Worm (Caenorhabditis elegans): Measurements from ENCODE around the gene chil-11.

chil-11 gene

DNA sequence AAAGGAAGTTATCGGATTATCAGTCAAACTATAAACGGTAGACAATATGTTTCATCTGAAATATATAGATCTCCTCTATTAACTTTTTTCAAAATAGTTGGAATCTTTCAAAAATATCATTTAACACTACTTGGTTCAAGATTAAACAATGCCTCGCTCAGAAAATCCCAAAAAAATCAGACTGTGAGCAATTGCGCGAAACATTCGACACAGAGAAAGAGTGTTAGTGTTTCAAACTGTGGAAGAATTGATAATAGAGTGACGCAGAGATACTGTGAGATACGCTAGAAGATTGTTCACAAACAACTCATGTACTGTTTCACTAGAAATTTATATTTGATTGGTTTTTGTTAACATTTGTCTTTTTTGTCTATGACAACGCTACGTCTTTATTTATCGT, at the start of gene chil-11:
chil-11 (plus strand) TSS at position 301 of the 400 bp plus-strand sequence.
- TF ChIP-seq hmg-4 (GFP tag; optimal IDR thresholded peaks at IDR 0.05) (no peak), ceh-36 (tag; optimal IDR thresholded peaks at IDR 0.05) (no peak), scrt-1 (GFP tag; IDR thresholded peaks at IDR 0.05) (no peak), B0310.2 (tag; optimal IDR thresholded peaks at IDR 0.05) (no peak), ets-7 (tag; optimal IDR thresholded peaks at IDR 0.05) (no peak), aly-1 (tag; optimal IDR thresholded peaks at IDR 0.05) (no peak), hnd-1 (tag; optimal IDR thresholded peaks at IDR 0.05) (no peak), tbx-37 (GFP tag; conservative IDR thresholded peaks at IDR 0.05) (no peak), hmbx-1 (tag; optimal IDR thresholded peaks at IDR 0.05) (no peak), ama-1 (optimal IDR thresholded peaks at IDR 0.05) (no peak)

DNA sequence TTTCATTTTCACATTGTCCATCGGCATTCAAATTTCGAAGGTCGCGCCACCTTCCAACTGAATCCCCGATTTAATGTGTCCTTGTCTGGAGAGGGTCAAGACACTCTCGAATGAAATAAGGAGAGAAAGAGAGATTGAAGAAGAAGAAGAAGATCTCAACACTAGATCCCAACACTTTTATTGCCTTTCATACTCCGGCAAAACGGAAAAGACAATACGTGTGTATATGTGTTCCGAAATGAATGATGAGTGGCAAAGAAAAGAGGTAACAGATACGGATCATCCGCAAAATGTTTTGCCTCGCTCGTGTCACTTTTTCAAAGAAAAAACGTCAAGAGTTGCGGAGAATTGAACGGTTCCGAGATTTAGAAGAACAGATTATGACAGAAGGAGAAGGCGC, 40.8 kb upstream of the chil-11 start:
- TF ChIP-seq hmg-4 (GFP tag; optimal IDR thresholded peaks at IDR 0.05) (no peak), sea-1 (GFP tag; conservative IDR thresholded peaks at IDR 0.05) (no peak), scrt-1 (GFP tag; IDR thresholded peaks at IDR 0.05) (no peak)

DNA sequence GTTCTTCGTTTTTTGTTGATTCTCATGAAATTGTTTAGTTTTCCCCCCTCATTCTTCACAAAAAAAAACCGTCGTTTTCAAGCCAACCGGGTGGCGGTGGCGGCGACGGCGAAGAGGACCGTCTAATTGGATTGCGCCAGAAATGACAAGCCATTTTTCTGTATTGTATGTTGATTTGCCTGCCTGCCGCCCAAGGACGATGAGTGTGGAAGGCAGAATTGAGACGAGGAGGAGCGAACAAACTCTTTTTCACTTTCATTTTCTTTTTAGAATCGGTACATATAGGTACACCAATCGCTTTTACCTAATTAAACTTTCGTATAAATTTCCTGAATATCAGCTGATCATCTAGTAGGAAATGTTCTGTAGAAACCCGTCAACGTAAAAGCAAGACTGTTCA, 39.5 kb upstream of the chil-11 start:
- TF ChIP-seq tbx-37 (GFP tag; conservative IDR thresholded peaks at IDR 0.05) (no peak), ceh-36 (tag; optimal IDR thresholded peaks at IDR 0.05) (no peak), B0310.2 (tag; optimal IDR thresholded peaks at IDR 0.05) (no peak), F13C5.2 (tag; optimal IDR thresholded peaks at IDR 0.05) (no peak), scrt-1 (GFP tag; IDR thresholded peaks at IDR 0.05) (no peak), tra-4 (tag; optimal IDR thresholded peaks at IDR 0.05) (no peak), ets-7 (tag; optimal IDR thresholded peaks at IDR 0.05) (no peak), ceh-13 (GFP tag; optimal IDR thresholded peaks at IDR 0.05) (no peak), hmbx-1 (tag; optimal IDR thresholded peaks at IDR 0.05) (no peak), ama-1 (optimal IDR thresholded peaks at IDR 0.05) (no peak), aly-1 (tag; optimal IDR thresholded peaks at IDR 0.05) (no peak), hnd-1 (tag; optimal IDR thresholded peaks at IDR 0.05) (no peak), tbx-11 (GFP tag; IDR thresholded peaks at IDR 0.05) (no peak), sea-1 (GFP tag; conservative IDR thresholded peaks at IDR 0.05) (no peak), pes-1 (GFP tag; IDR thresholded peaks at IDR 0.05) (no peak), hmg-4 (GFP tag; optimal IDR thresholded peaks at IDR 0.05) (no peak), flt-1 (GFP tag; IDR thresholded peaks at IDR 0.05) (no peak)

DNA sequence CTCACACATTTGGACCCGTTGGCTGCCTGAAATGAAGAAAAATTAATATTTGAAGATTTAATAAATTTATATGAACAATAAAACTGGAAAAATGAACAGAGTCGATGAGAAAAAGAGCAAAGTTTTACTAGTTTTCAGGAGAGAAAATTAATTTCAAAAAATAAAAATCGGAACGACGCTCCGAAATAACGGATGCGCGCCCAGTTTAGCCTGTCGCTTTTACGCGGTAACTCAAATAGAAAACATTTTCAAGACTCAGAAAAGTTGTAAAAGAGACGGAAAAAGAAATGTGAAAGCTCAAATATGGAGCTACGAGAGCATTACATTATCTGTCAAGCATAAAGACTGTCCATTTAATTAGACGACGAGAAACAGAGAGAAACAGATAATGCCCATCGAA, 37.7 kb upstream of the chil-11 start, which contains the start of the genes C55C3.73 and perm-5:
C55C3.73 (minus strand) TSS at position 9 of the 400 bp plus-strand sequence.
perm-5 (minus strand) TSS at position 26 of the 400 bp plus-strand sequence.
- TF ChIP-seq tbx-11 (GFP tag; IDR thresholded peaks at IDR 0.05) (no peak), B0310.2 (tag; optimal IDR thresholded peaks at IDR 0.05) (no peak)

DNA sequence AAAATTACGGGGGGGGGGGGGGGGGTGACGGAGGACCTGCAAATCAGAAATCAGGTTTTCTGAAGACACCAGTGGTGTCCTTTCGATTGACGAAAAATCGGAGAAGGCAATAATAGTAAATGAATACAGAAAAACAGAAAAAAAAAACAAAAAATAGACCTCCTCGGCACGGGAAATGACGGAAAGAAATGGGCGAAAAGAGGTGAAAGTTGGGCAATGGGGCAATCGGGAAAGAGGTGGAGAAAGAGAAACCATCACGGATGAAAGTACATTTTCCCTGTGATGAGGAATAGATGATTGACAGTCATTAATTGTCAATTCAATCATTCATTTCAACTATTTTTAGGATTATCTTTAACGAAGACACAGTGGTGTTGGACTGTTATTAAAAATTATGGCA, 37.2 kb upstream of the chil-11 start:
- TF ChIP-seq tra-4 (tag; optimal IDR thresholded peaks at IDR 0.05) (no peak), tbx-11 (GFP tag; IDR thresholded peaks at IDR 0.05) (no peak), hmg-4 (GFP tag; optimal IDR thresholded peaks at IDR 0.05) (no peak), aly-1 (tag; optimal IDR thresholded peaks at IDR 0.05) (no peak)

DNA sequence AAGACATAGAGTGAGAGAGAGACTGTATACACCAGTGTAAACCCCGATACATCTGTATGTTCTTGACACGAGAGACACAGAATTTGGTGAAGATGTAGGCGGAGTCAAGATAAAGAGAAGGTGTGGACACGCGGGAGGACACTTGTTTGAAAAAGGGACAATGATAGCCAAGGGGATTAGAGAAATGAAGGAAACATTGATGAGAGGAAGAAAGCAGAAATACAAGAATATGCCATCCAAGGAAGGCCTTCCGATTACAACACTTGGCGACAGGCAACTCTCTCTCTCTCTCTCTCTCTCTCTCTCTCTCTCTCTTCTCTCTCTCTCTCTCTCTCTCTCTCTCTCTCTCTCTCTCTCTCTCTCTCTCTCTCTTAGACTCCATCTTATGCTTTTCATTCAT, 34.5 kb upstream of the chil-11 start:
- TF ChIP-seq ama-1 (optimal IDR thresholded peaks at IDR 0.05) (no peak), hmbx-1 (tag; optimal IDR thresholded peaks at IDR 0.05) (no peak), B0310.2 (tag; optimal IDR thresholded peaks at IDR 0.05) (no peak), pes-1 (GFP tag; IDR thresholded peaks at IDR 0.05) (no peak), tbx-37 (GFP tag; conservative IDR thresholded peaks at IDR 0.05) (no peak), scrt-1 (GFP tag; IDR thresholded peaks at IDR 0.05) (no peak), flt-1 (GFP tag; IDR thresholded peaks at IDR 0.05) (no peak), hnd-1 (tag; optimal IDR thresholded peaks at IDR 0.05) (no peak), tbx-11 (GFP tag; IDR thresholded peaks at IDR 0.05) (no peak), ceh-36 (tag; optimal IDR thresholded peaks at IDR 0.05) (no peak), aly-1 (tag; optimal IDR thresholded peaks at IDR 0.05) (no peak), ceh-13 (GFP tag; optimal IDR thresholded peaks at IDR 0.05) (no peak), tra-4 (tag; optimal IDR thresholded peaks at IDR 0.05) (no peak), ets-7 (tag; optimal IDR thresholded peaks at IDR 0.05) (no peak), hmg-4 (GFP tag; optimal IDR thresholded peaks at IDR 0.05) (no peak)

DNA sequence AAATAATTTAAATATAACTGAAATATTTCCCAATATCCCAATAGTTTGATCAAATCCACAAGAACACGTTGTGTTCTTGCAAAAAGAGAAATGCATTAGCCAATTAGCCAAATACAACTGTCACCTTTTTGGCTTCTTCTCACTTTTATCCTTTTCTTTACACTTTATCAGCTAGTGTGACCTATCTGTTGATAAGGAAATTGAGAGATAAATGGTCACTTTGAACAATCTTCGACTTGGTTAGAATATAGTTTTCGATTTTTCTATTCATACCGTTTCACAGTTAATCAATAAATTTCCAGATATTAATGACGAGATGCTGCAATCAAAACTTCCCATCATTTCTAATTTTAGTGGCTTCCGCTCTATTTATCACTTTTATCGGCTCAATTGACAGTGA, 32.3 kb upstream of the chil-11 start, which contains the start of gene C55C3.1:
C55C3.1 (plus strand) TSS at position 301 of the 400 bp plus-strand sequence.
- TF ChIP-seq ceh-13 (GFP tag; optimal IDR thresholded peaks at IDR 0.05) = no peak

DNA sequence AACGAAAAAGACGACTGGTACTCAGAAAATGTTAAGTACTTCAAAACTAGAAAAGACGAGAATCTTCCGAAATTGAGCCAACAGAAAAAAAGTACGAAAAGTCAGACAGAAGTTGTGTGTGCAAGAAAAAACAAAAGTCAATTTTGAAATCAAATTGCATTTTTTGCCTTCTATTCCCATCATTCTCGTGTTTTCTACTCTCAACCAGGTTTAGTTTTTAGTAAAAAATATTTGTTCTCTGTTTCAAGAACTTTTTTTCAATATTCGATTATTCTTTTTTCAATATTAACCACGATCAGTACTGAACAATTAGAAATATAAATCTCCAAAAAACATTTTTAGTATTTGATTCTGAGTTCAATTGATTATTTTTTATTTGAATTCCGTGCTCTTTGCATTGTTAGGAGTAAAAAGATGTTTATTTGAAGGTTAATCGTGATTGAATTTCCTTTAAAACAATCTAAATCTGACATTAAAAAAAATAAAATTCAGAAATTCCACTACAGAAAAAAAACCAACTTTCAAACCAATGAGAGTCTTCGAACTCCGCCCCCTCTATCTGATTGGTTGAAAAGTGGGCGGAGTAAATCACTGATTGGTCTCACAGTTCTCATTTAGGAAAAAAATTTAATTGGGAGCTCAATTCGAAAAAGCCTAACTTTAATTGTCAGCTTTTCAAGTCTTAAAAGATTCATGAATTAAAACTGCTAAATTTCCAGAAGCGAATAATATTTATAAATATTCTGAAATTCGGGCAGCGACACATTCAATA, 25.6 kb upstream of the chil-11 start:
- no peak for TF ChIP-seq hmg-4 (GFP tag; optimal IDR thresholded peaks at IDR 0.05)
- no peak for TF ChIP-seq scrt-1 (GFP tag; IDR thresholded peaks at IDR 0.05)
- no peak for TF ChIP-seq tbx-11 (GFP tag; IDR thresholded peaks at IDR 0.05)
- no peak for TF ChIP-seq F13C5.2 (tag; optimal IDR thresholded peaks at IDR 0.05)
- TF ChIP-seq tra-4 (tag; optimal IDR thresholded peaks at IDR 0.05) = no peak

DNA sequence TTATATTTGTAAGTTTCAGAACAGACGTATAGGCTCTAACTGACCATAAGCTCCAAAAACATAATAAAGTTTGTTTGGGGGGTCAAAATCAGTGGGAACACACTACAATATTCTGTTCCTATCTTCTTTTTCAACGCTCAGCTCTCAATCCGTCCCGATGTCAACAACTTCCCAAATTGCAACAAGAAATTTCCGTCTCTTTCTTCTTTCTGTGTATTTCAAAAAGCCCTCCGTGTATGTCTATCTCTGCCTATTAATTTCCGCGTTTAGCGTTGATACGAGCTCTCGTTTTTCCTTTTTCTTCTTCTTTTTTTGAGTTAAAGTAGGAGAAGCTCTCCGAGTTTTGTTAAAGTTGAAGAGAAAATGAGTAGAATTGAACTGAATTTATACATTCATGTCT, 17.5 kb upstream of the chil-11 start:
- TF ChIP-seq scrt-1 (GFP tag; IDR thresholded peaks at IDR 0.05) (no peak), ceh-36 (tag; optimal IDR thresholded peaks at IDR 0.05) (no peak), B0310.2 (tag; optimal IDR thresholded peaks at IDR 0.05) (no peak), flt-1 (GFP tag; IDR thresholded peaks at IDR 0.05) (no peak)

All from whole organism, early embryonic.